Fruit fly (Drosophila melanogaster): ENCODE results near the gene CG1146.

Gene CG1146

dm6 chr3L:2457557-2458240 lies 30.9 kb upstream of the CG1146 start (continued):
- TF ChIP-seq CoRest (tag; optimal IDR thresholded peaks at IDR 0.05) (no peak), Rfx (GFP tag; IDR thresholded peaks at IDR 0.05) (no peak), crol (GFP tag; IDR thresholded peaks at IDR 0.05) (peak; percentile 98), lilli (GFP tag; optimal IDR thresholded peaks at IDR 0.05) (no peak), CG2202 (tag; optimal IDR thresholded peaks at IDR 0.05) (no peak), CG4820 (GFP tag; optimal IDR thresholded peaks at IDR 0.05) (no peak), CrebB (tag; optimal IDR thresholded peaks at IDR 0.05) (no peak), tx (GFP tag; optimal IDR thresholded peaks at IDR 0.05) (no peak), sqz (GFP tag; optimal IDR thresholded peaks at IDR 0.05) (no peak), Dad (GFP tag; optimal IDR thresholded peaks at IDR 0.05) (no peak), CG9437 (GFP tag; optimal IDR thresholded peaks at IDR 0.05) (peak; percentile 6), gro (GFP tag; optimal IDR thresholded peaks at IDR 0.05) (no peak), Ada2b (GFP tag; IDR thresholded peaks at IDR 0.05) (no peak), kah (GFP tag; optimal IDR thresholded peaks at IDR 0.05) (no peak), Fer1 (GFP tag; optimal IDR thresholded peaks at IDR 0.05) (no peak), tin (GFP tag; optimal IDR thresholded peaks at IDR 0.05) (no peak), CG31224 (GFP tag; IDR thresholded peaks at IDR 0.05) (no peak), Scr (GFP tag; IDR thresholded peaks at IDR 0.05; ENCODE audit: partially characterized antibody) (no peak), mam (GFP tag; optimal IDR thresholded peaks at IDR 0.05) (no peak), CG7357 (GFP tag; IDR thresholded peaks at IDR 0.05) (no peak), CG2199 (GFP tag; IDR thresholded peaks at IDR 0.05) (peak; percentile 17; the same call in 1 of the 3 replicates), CG1647 (GFP tag; optimal IDR thresholded peaks at IDR 0.05) (no peak), CG43689 (GFP tag; IDR thresholded peaks at IDR 0.05) (no peak), ab (GFP tag; optimal IDR thresholded peaks at IDR 0.05) (no peak), lmd (GFP tag; IDR thresholded peaks at IDR 0.05) (no peak), exex (tag; optimal IDR thresholded peaks at IDR 0.05) (peak; percentile 53), Hey (tag; optimal IDR thresholded peaks at IDR 0.05) (peak; percentile 84), CG4424 (GFP tag; optimal IDR thresholded peaks at IDR 0.05) (no peak), CG17385 (GFP tag; optimal IDR thresholded peaks at IDR 0.05) (no peak), Gug (GFP tag; IDR thresholded peaks at IDR 0.05) (no peak), CG18476 (GFP tag; optimal IDR thresholded peaks at IDR 0.05) (no peak), CG9727 (GFP tag; optimal IDR thresholded peaks at IDR 0.05) (no peak), CG4707 (GFP tag; optimal IDR thresholded peaks at IDR 0.05) (no peak), CG13287 (GFP tag; IDR thresholded peaks at IDR 0.05; ENCODE audit: partially characterized antibody) (no peak), hth (optimal IDR thresholded peaks at IDR 0.05) (no peak), CG9609 (GFP tag; optimal IDR thresholded peaks at IDR 0.05) (no peak), Aef1 (GFP tag; IDR thresholded peaks at IDR 0.05) (no peak), Hr3 (GFP tag; optimal IDR thresholded peaks at IDR 0.05) (no peak), sens (GFP tag) (peak; percentile 49), wor (GFP tag; IDR thresholded peaks at IDR 0.05) (no peak), CG11696 (GFP tag; IDR thresholded peaks at IDR 0.05) (no peak), slp2 (GFP tag; optimal IDR thresholded peaks at IDR 0.05) (no peak), CG10654 (GFP tag; optimal IDR thresholded peaks at IDR 0.05) (no peak), CG6854 (GFP tag; optimal IDR thresholded peaks at IDR 0.05) (no peak), psq (GFP tag; optimal IDR thresholded peaks at IDR 0.05) (no peak), fd3F (GFP tag; optimal IDR thresholded peaks at IDR 0.05) (no peak), eve (GFP tag; optimal IDR thresholded peaks at IDR 0.05) (no peak), sc (optimal IDR thresholded peaks at IDR 0.05) (no peak), sc (GFP tag; optimal IDR thresholded peaks at IDR 0.05) (no peak), HLHmδ (GFP tag; optimal IDR thresholded peaks at IDR 0.05) (no peak), CG13296 (GFP tag; optimal IDR thresholded peaks at IDR 0.05) (no peak), ttk (GFP tag; IDR thresholded peaks at IDR 0.05) (no peak), scrt (GFP tag; optimal IDR thresholded peaks at IDR 0.05) (no peak)
